Fruit fly (Drosophila melanogaster): Measurements from ENCODE around the gene BBS8.

Gene BBS8

dm6 chr2L:419620-420184 lies 3.0 kb upstream of the BBS8 start, which contains the start of the genes CG13690 and RpLP1 (continued):
- TF ChIP-seq fkh (GFP tag; optimal IDR thresholded peaks at IDR 0.05) (peak; percentile 96), CG15336 (GFP tag; IDR thresholded peaks at IDR 0.05) (0 out of 2 replicates have a peak, but pooled peaks have one; percentile 23), vri (GFP tag; optimal IDR thresholded peaks at IDR 0.05) (peak; percentile 78), ss (GFP tag; optimal IDR thresholded peaks at IDR 0.05) (peak; percentile 73 to 82), CG11294 (GFP tag; IDR thresholded peaks at IDR 0.05) (no peak), CG10669 (GFP tag; optimal IDR thresholded peaks at IDR 0.05) (peak; percentile 43), CG4318 (GFP tag; optimal IDR thresholded peaks at IDR 0.05) (no peak), esn (GFP tag; optimal IDR thresholded peaks at IDR 0.05) (peak; percentile 86), salr (GFP tag; optimal IDR thresholded peaks at IDR 0.05) (peak; percentile 4 to 38), Gug (GFP tag; IDR thresholded peaks at IDR 0.05) (no peak), spab (GFP tag; optimal IDR thresholded peaks at IDR 0.05) (peak; percentile 18), Sox102F (GFP tag; optimal IDR thresholded peaks at IDR 0.05) (peak; percentile 77), topi (GFP tag; optimal IDR thresholded peaks at IDR 0.05) (peak; percentile 73), Ets96B (tag; optimal IDR thresholded peaks at IDR 0.05) (peak; percentile 39), Hr39 (GFP tag; optimal IDR thresholded peaks at IDR 0.05) (peak; percentile 42), Hr38 (GFP tag; optimal IDR thresholded peaks at IDR 0.05) (no peak), CG8319 (GFP tag; optimal IDR thresholded peaks at IDR 0.05) (peak; percentile 38), CG3032 (tag; optimal IDR thresholded peaks at IDR 0.05) (peak; percentile 56), CG31627 (GFP tag; optimal IDR thresholded peaks at IDR 0.05) (peak; percentile 42)

- TF ChIP-seq CG8119 (GFP tag; IDR thresholded peaks at IDR 0.05) (no peak), Hr4 (GFP tag; optimal IDR thresholded peaks at IDR 0.05) (no peak), CG3919 (GFP tag; optimal IDR thresholded peaks at IDR 0.05) (peak; percentile 38), Sox14 (GFP tag; optimal IDR thresholded peaks at IDR 0.05) (peak; percentile 43), CG6276 (GFP tag; optimal IDR thresholded peaks at IDR 0.05) (no peak), Met (GFP tag; optimal IDR thresholded peaks at IDR 0.05) (peak; percentile 5), CG8319 (GFP tag; optimal IDR thresholded peaks at IDR 0.05) (no peak), acj6 (GFP tag; optimal IDR thresholded peaks at IDR 0.05) (peak; percentile 15), dsx (GFP tag; optimal IDR thresholded peaks at IDR 0.05; ENCODE audit: poor library complexity, severe bottlenecking) (peak; percentile 89), Smox (GFP tag; optimal IDR thresholded peaks at IDR 0.05) (no peak), spab (GFP tag; optimal IDR thresholded peaks at IDR 0.05) (no peak), fkh (GFP tag; optimal IDR thresholded peaks at IDR 0.05) (peak; percentile 90), Sox102F (GFP tag; optimal IDR thresholded peaks at IDR 0.05) (no peak), Ets96B (tag; optimal IDR thresholded peaks at IDR 0.05) (no peak), net (GFP tag; optimal IDR thresholded peaks at IDR 0.05) (no peak), Lpt (GFP tag; optimal IDR thresholded peaks at IDR 0.05) (no peak), CG15336 (GFP tag; IDR thresholded peaks at IDR 0.05) (no peak), topi (GFP tag; optimal IDR thresholded peaks at IDR 0.05) (peak; percentile 24), Gug (GFP tag; IDR thresholded peaks at IDR 0.05) (no peak), CG1621 (tag; optimal IDR thresholded peaks at IDR 0.05) (peak; percentile 26), CG16779 (tag; optimal IDR thresholded peaks at IDR 0.05) (no peak), svp (GFP tag) (peak; percentile 72), Eip93F (GFP tag; optimal IDR thresholded peaks at IDR 0.05) (no peak), lz (GFP tag; optimal IDR thresholded peaks at IDR 0.05) (peak; percentile 35), CG34406 (GFP tag; optimal IDR thresholded peaks at IDR 0.05) (no peak), CG11294 (GFP tag; IDR thresholded peaks at IDR 0.05) (no peak), CG31627 (GFP tag; optimal IDR thresholded peaks at IDR 0.05) (peak; percentile 15), CG11902 (GFP tag; optimal IDR thresholded peaks at IDR 0.05) (no peak), vri (GFP tag; optimal IDR thresholded peaks at IDR 0.05) (peak; percentile 78), CG10631 (GFP tag; optimal IDR thresholded peaks at IDR 0.05) (no peak), Hr39 (GFP tag; optimal IDR thresholded peaks at IDR 0.05) (peak; percentile 1), esn (GFP tag; optimal IDR thresholded peaks at IDR 0.05) (peak; percentile 44), Eip78C (GFP tag) (peak; percentile 58), Blimp-1 (GFP tag; optimal IDR thresholded peaks at IDR 0.05) (no peak), fd59A (GFP tag; optimal IDR thresholded peaks at IDR 0.05) (no peak), eg (GFP tag; IDR thresholded peaks at IDR 0.05) (no peak), cyc (GFP tag; optimal IDR thresholded peaks at IDR 0.05) (peak; percentile 3), CG3032 (tag; optimal IDR thresholded peaks at IDR 0.05) (no peak)
Measured at dm6 chr2L:421119-421821, 1.4 kb upstream of the BBS8 start, which contains the start of the genes CG11885 and CG13692. TSS of gene CG11885 (minus strand) at chr2L:421450. TSS of gene CG13692 (plus strand) at chr2L:421771.

Data from whole organism, prepupa.